1 fruit fly cellular context compared by ENCODE assay signal in the genomic region with DNA sequence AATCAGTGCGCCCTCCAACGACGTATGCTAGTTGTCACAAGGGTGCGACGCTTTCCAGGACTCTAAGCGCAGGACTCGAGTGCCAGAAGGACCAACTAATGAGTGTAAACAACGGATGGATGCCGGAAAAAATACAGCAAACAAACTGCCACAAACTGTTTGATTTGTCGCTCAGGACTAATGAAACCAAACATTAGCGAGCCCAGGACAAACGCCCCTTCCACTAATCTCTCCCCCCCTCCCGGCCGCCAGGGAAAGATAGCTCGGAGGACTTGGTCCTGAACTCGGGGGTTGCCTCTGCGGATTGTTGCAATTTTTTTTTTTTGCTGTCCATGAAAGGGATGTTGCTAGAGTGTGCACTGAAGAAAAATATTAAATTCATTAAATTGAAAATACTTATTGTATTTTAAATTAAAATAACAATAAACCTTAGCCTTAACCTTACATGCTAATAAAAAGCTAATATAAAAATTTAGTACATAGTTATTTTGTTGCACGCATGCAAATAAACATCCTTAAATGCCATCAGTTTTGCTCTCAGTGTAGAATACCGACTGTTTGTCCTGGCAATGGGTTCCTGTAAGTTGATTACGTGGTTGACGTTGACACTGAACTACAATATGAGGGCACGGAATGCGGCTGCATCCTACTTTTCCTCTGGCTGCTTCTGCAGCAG.
A peak's percentile ranks its signal among the peaks of the same experiment; 100 is the strongest.
TF ChIP-seq lines count a peak whose summit lies in the region.

No protein-coding gene starts in this region.

TF ChIP-seq in whole organism, embryonic, 481 proteins besides CTCF, POLR2A, EP300 and RAD21 (continued from another document):
- TF ChIP-seq CG4707 (GFP tag; optimal IDR thresholded peaks at IDR 0.05; lab: Kevin White, UChicago) (no peak), CG10979 (tag; optimal IDR thresholded peaks at IDR 0.05; lab: Kevin White, UChicago) (peak; percentile 85), Fer2 (tag; optimal IDR thresholded peaks at IDR 0.05; lab: Kevin White, UChicago) (no peak), fd96Cb (tag; optimal IDR thresholded peaks at IDR 0.05; lab: Kevin White, UChicago) (peak; percentile 52), Xbp1 (GFP tag; optimal IDR thresholded peaks at IDR 0.05; lab: Kevin White, UChicago) (peak; percentile 40), CG1024 (GFP tag; IDR thresholded peaks at IDR 0.05; lab: Robert Waterston, UW) (0 out of 2 replicates have a peak, but pooled peaks have one; percentile 15), CG2202 (tag; optimal IDR thresholded peaks at IDR 0.05; lab: Kevin White, UChicago) (peak; percentile 46), tin (GFP tag; optimal IDR thresholded peaks at IDR 0.05; lab: Kevin White, UChicago) (peak; percentile 5), CG34422 (GFP tag; IDR thresholded peaks at IDR 0.05; lab: Robert Waterston, UW) (peak; percentile 51; the same call in 1 of the 3 replicates), zf30C (GFP tag; optimal IDR thresholded peaks at IDR 0.05; lab: Kevin White, UChicago) (peak; percentile 76), row (GFP tag; IDR thresholded peaks at IDR 0.05; lab: Robert Waterston, UW) (peak; percentile 75), sim (GFP tag; IDR thresholded peaks at IDR 0.05; lab: Robert Waterston, UW) (peak; percentile 48; the same call in 1 of the 2 replicates), Vsx1 (GFP tag; optimal IDR thresholded peaks at IDR 0.05; lab: Kevin White, UChicago) (no peak), peb (GFP tag; IDR thresholded peaks at IDR 0.05; lab: Robert Waterston, UW) (peak; percentile 25; the same call in 1 of the 2 replicates), sc (optimal IDR thresholded peaks at IDR 0.05; lab: Kevin White, UChicago) (no peak), sc (GFP tag; optimal IDR thresholded peaks at IDR 0.05; lab: Kevin White, UChicago) (peak; percentile 15), sisA (GFP tag; IDR thresholded peaks at IDR 0.05; lab: Robert Waterston, UW) (peak; percentile 50), tio (GFP tag; optimal IDR thresholded peaks at IDR 0.05; lab: Kevin White, UChicago) (peak; percentile 1), CG17328 (GFP tag; IDR thresholded peaks at IDR 0.05; lab: Robert Waterston, UW) (peak; percentile 71), sens (GFP tag; lab: Kevin White, UChicago) (peak; percentile 86), CG1529 (GFP tag; optimal IDR thresholded peaks at IDR 0.05; lab: Kevin White, UChicago) (peak; percentile 5), CG10209 (GFP tag; optimal IDR thresholded peaks at IDR 0.05; lab: Kevin White, UChicago) (peak; percentile 44), lola (GFP tag; optimal IDR thresholded peaks at IDR 0.05; lab: Kevin White, UChicago) (peak in 1 of 3 experiments; percentile 86), CG4424 (GFP tag; optimal IDR thresholded peaks at IDR 0.05; lab: Kevin White, UChicago) (peak; percentile 38), CG11504 (tag; optimal IDR thresholded peaks at IDR 0.05; lab: Kevin White, UChicago) (peak; percentile 67), CG33557 (GFP tag; optimal IDR thresholded peaks at IDR 0.05; lab: Kevin White, UChicago) (peak; percentile 23), CG8359 (GFP tag; optimal IDR thresholded peaks at IDR 0.05; lab: Kevin White, UChicago; ENCODE audit: borderline replicate concordance) (peak; percentile 43), phol (tag; optimal IDR thresholded peaks at IDR 0.05; lab: Kevin White, UChicago) (peak; percentile 73), CG12219 (GFP tag; optimal IDR thresholded peaks at IDR 0.05; lab: Kevin White, UChicago) (peak; percentile 1), CG15696 (tag; optimal IDR thresholded peaks at IDR 0.05; lab: Kevin White, UChicago) (peak; percentile 73), Six4 (GFP tag; optimal IDR thresholded peaks at IDR 0.05; lab: Kevin White, UChicago) (peak; percentile 33), pb (GFP tag; optimal IDR thresholded peaks at IDR 0.05; lab: Kevin White, UChicago) (no peak), Nf-YB (GFP tag; optimal IDR thresholded peaks at IDR 0.05; lab: Kevin White, UChicago) (peak; percentile 6), Oaz (GFP tag; IDR thresholded peaks at IDR 0.05; lab: Robert Waterston, UW) (no peak), hb (GFP tag; IDR thresholded peaks at IDR 0.05; lab: Robert Waterston, UW; ENCODE audit: partially characterized antibody) (no peak), Lhr (GFP tag; optimal IDR thresholded peaks at IDR 0.05; lab: Kevin White, UChicago) (peak; percentile 12), CG12942 (GFP tag; optimal IDR thresholded peaks at IDR 0.05; lab: Kevin White, UChicago) (no peak), ash1 (GFP tag; optimal IDR thresholded peaks at IDR 0.05; lab: Kevin White, UChicago) (no peak), CG8290 (GFP tag; optimal IDR thresholded peaks at IDR 0.05; lab: Kevin White, UChicago) (no peak), CG8290 (tag; optimal IDR thresholded peaks at IDR 0.05; lab: Kevin White, UChicago) (no peak), CG2875 (GFP tag; optimal IDR thresholded peaks at IDR 0.05; lab: Kevin White, UChicago) (peak; percentile 37), psq (GFP tag; optimal IDR thresholded peaks at IDR 0.05; lab: Kevin White, UChicago) (no peak), tgo (GFP tag; IDR thresholded peaks at IDR 0.05; lab: Robert Waterston, UW) (peak; percentile 18; the same call in 1 of the 3 replicates), lmd (GFP tag; IDR thresholded peaks at IDR 0.05; lab: Robert Waterston, UW) (no peak)
